Fruit fly (Drosophila melanogaster) whole organism, prepupa: ENCODE results near the gene mRpS18C.

Experiments
- CG10631 ChIP-seq: fragments of 200-800 bp; sonication (Bioruptor generic); optimal IDR thresholded peaks from 2 replicates; lab custom pipeline; 2016; ENCODE audit warnings: missing biosample characterization, missing genetic modification characterization
- CG10669 ChIP-seq: fragments of 200-800 bp; sonication (Bioruptor generic); optimal IDR thresholded peaks from 3 replicates; lab custom pipeline; 2018; ENCODE audit warnings: missing biosample characterization, mild to moderate bottlenecking, missing genetic modification characterization, moderate library complexity
- CG11762 ChIP-seq: fragments of 200-800 bp; sonication (Bioruptor generic); optimal IDR thresholded peaks from 3 replicates; lab custom pipeline; 2016; ENCODE audit warnings: missing biosample characterization, missing genetic modification characterization; ENCODE audit not compliant: insufficient read depth
- CG11902 ChIP-seq: fragments of 200-800 bp; sonication (Bioruptor generic); optimal IDR thresholded peaks from 3 replicates; lab custom pipeline; 2016; ENCODE audit warnings: missing biosample characterization, missing genetic modification characterization
- CG15336 ChIP-seq: fragments of 200-800 bp; sonication (Bioruptor generic); IDR thresholded peaks from 2 replicates; pipeline ENCODE4 v1.3.6; 2022; ENCODE audit warnings: missing biosample characterization, missing genetic modification characterization
- CG16779 ChIP-seq: fragments of 200-800 bp; sonication (Bioruptor generic); optimal IDR thresholded peaks from 3 replicates; lab custom pipeline; 2017; ENCODE audit warnings: missing biosample characterization, mild to moderate bottlenecking, missing genetic modification characterization
- CG31627 ChIP-seq: fragments of 200-800 bp; sonication (Bioruptor generic); optimal IDR thresholded peaks from 3 replicates; lab custom pipeline; 2016; ENCODE audit warnings: missing biosample characterization, missing genetic modification characterization
- CG32006 ChIP-seq: fragments of 200-800 bp; sonication (Bioruptor generic); optimal IDR thresholded peaks from 3 replicates; lab custom pipeline; 2017; ENCODE audit warnings: missing biosample characterization, mild to moderate bottlenecking, missing genetic modification characterization
- CG3919 ChIP-seq: fragments of 200-800 bp; sonication (Bioruptor generic); optimal IDR thresholded peaks from 3 replicates; lab custom pipeline; 2016; ENCODE audit warnings: missing biosample characterization, missing genetic modification characterization
- CG4318 ChIP-seq: fragments of 200-800 bp; sonication (Bioruptor generic); optimal IDR thresholded peaks from 3 replicates; lab custom pipeline; 2017; ENCODE audit warnings: missing biosample characterization, mild to moderate bottlenecking, missing genetic modification characterization
- CG6276 ChIP-seq: fragments of 200-800 bp; sonication (Bioruptor generic); optimal IDR thresholded peaks from 2 replicates; lab custom pipeline; 2017; ENCODE audit warnings: missing biosample characterization, mild to moderate bottlenecking, missing genetic modification characterization
- CG6792 ChIP-seq: fragments of 200-800 bp; sonication (Bioruptor generic); optimal IDR thresholded peaks from 3 replicates; lab custom pipeline; 2016; ENCODE audit warnings: missing biosample characterization, missing genetic modification characterization
- CG6808 ChIP-seq: fragments of 200-800 bp; sonication (Bioruptor generic); optimal IDR thresholded peaks from 3 replicates; lab custom pipeline; 2017; ENCODE audit warnings: missing biosample characterization, missing genetic modification characterization, mild to moderate bottlenecking, moderate library complexity, missing genetic modification reagents
- CG6854 ChIP-seq: fragments of 200-800 bp; sonication (Bioruptor generic); optimal IDR thresholded peaks from 2 replicates; lab custom pipeline; 2017; ENCODE audit warnings: missing biosample characterization, mild to moderate bottlenecking, missing genetic modification characterization
- CG7368 ChIP-seq: fragments of 200-800 bp; sonication (Bioruptor generic); optimal IDR thresholded peaks from 3 replicates; lab custom pipeline; 2016; ENCODE audit warnings: missing biosample characterization, missing genetic modification characterization
- CG8119 ChIP-seq: fragments of 200-800 bp; sonication (Bioruptor generic); IDR thresholded peaks from 3 replicates; pipeline ENCODE4 v1.3.6; 2022; ENCODE audit warnings: missing biosample characterization, missing genetic modification characterization
- CG8319 ChIP-seq: fragments of 200-800 bp; sonication (Bioruptor generic); optimal IDR thresholded peaks from 3 replicates; lab custom pipeline; 2016; ENCODE audit warnings: missing biosample characterization, missing genetic modification characterization
- CG8632 ChIP-seq: fragments of 200-800 bp; sonication (Bioruptor generic); optimal IDR thresholded peaks from 3 replicates; lab custom pipeline; 2016; ENCODE audit warnings: missing biosample characterization, missing genetic modification characterization
- CG9139 ChIP-seq: fragments of 200-800 bp; sonication (Bioruptor generic); optimal IDR thresholded peaks from 3 replicates; lab custom pipeline; 2017; ENCODE audit warnings: missing biosample characterization, mild to moderate bottlenecking, missing genetic modification characterization
- Ets21C ChIP-seq: fragments of 200-800 bp; sonication (Bioruptor generic); optimal IDR thresholded peaks from 3 replicates; lab custom pipeline; 2016; ENCODE audit warnings: missing biosample characterization, missing genetic modification characterization
- Gug ChIP-seq: fragments of 200-800 bp; sonication (Bioruptor generic); IDR thresholded peaks from 2 replicates; pipeline ENCODE4 v1.3.6; 2022; ENCODE audit warnings: missing biosample characterization, missing genetic modification characterization
- Hr38 ChIP-seq: sonication (Bioruptor generic); optimal IDR thresholded peaks from 2 replicates; lab custom pipeline; 2016; ENCODE audit warnings: missing biosample characterization, missing genetic modification characterization
- Hr39 ChIP-seq: fragments of 200-800 bp; sonication (Bioruptor generic); optimal IDR thresholded peaks from 2 replicates; lab custom pipeline; 2016; ENCODE audit warnings: missing biosample characterization, missing genetic modification characterization
- Hr4 ChIP-seq: fragments of 200-800 bp; sonication (Bioruptor generic); optimal IDR thresholded peaks from 3 replicates; lab custom pipeline; 2016; ENCODE audit warnings: missing biosample characterization, missing genetic modification characterization
- Lpt ChIP-seq: fragments of 200-800 bp; sonication (Bioruptor generic); optimal IDR thresholded peaks from 3 replicates; lab custom pipeline; 2016; ENCODE audit warnings: missing biosample characterization, missing genetic modification characterization
- Met ChIP-seq: fragments of 200-800 bp; sonication (Bioruptor generic); optimal IDR thresholded peaks from 3 replicates; lab custom pipeline; 2016; ENCODE audit warnings: missing biosample characterization, missing genetic modification characterization
- OdsH ChIP-seq: fragments of 200-800 bp; sonication (Bioruptor generic); optimal IDR thresholded peaks from 3 replicates; lab custom pipeline; 2016; ENCODE audit warnings: missing biosample characterization, missing genetic modification characterization
- Smox ChIP-seq: fragments of 200-800 bp; sonication (Bioruptor generic); optimal IDR thresholded peaks from 3 replicates; lab custom pipeline; 2016; ENCODE audit warnings: missing biosample characterization, missing genetic modification characterization
- Sox15 ChIP-seq: fragments of 200-800 bp; sonication (Bioruptor generic); optimal IDR thresholded peaks from 3 replicates; lab custom pipeline; 2016; ENCODE audit warnings: missing biosample characterization, missing genetic modification characterization
- acj6 ChIP-seq: fragments of 200-800 bp; sonication (Bioruptor generic); optimal IDR thresholded peaks from 3 replicates; lab custom pipeline; 2016; ENCODE audit warnings: missing biosample characterization, missing genetic modification characterization
- cyc ChIP-seq: fragments of 200-800 bp; sonication (Bioruptor generic); optimal IDR thresholded peaks from 3 replicates; lab custom pipeline; 2016; ENCODE audit warnings: missing biosample characterization, missing genetic modification characterization
- dsx ChIP-seq: fragments of 200-800 bp; optimal IDR thresholded peaks from 3 replicates; lab custom pipeline; 2019; ENCODE audit warnings: missing biosample characterization, mild to moderate bottlenecking, missing genetic modification characterization, moderate library complexity; ENCODE audit not compliant: poor library complexity, severe bottlenecking
- eg ChIP-seq: fragments of 200-800 bp; sonication (Bioruptor generic); IDR thresholded peaks from 3 replicates; pipeline ENCODE4 v1.3.6; 2022; ENCODE audit warnings: missing biosample characterization, missing genetic modification characterization
- esn ChIP-seq: fragments of 200-800 bp; sonication (Bioruptor generic); optimal IDR thresholded peaks from 2 replicates; lab custom pipeline; 2016; ENCODE audit warnings: missing biosample characterization, mild to moderate bottlenecking, missing genetic modification characterization, moderate library complexity
- fd59A ChIP-seq: fragments of 200-800 bp; sonication (Bioruptor generic); optimal IDR thresholded peaks from 2 replicates; lab custom pipeline; 2017; ENCODE audit warnings: missing biosample characterization, mild to moderate bottlenecking, missing genetic modification characterization, missing genetic modification reagents
- fkh ChIP-seq: fragments of 200-800 bp; sonication (Bioruptor generic); optimal IDR thresholded peaks from 3 replicates; lab custom pipeline; 2017; ENCODE audit warnings: missing biosample characterization, mild to moderate bottlenecking, missing genetic modification characterization, moderate library complexity
- lz ChIP-seq: fragments of 200-800 bp; sonication (Bioruptor generic); optimal IDR thresholded peaks from 3 replicates; lab custom pipeline; 2016; ENCODE audit warnings: missing biosample characterization, missing genetic modification characterization
- net ChIP-seq: fragments of 200-800 bp; sonication (Bioruptor generic); optimal IDR thresholded peaks from 3 replicates; lab custom pipeline; 2016; ENCODE audit warnings: missing biosample characterization, missing genetic modification characterization
- pdm3 ChIP-seq: fragments of 200-800 bp; sonication (Bioruptor generic); optimal IDR thresholded peaks from 3 replicates; lab custom pipeline; 2016; ENCODE audit warnings: missing biosample characterization, missing genetic modification characterization
- salr ChIP-seq, 2 experiments: fragments of 200-800 bp; sonication (Bioruptor generic); optimal IDR thresholded peaks; 3 replicates each; lab custom pipeline; 2016 to 2018; ENCODE audit warnings: missing biosample characterization in 2 of 2, missing genetic modification characterization in 2 of 2, mild to moderate bottlenecking in 1 of 2
- spab ChIP-seq: fragments of 200-800 bp; sonication (Bioruptor generic); optimal IDR thresholded peaks from 2 replicates; lab custom pipeline; 2017; ENCODE audit warnings: missing biosample characterization, mild to moderate bottlenecking, missing genetic modification characterization, missing genetic modification reagents
- svp ChIP-seq: fragments of 200-800 bp; sonication (Bioruptor generic); peaks from one replicate; lab custom pipeline; 2016; ENCODE audit warnings: missing biosample characterization, missing genetic modification characterization
- topi ChIP-seq: fragments of 200-800 bp; sonication (Bioruptor generic); optimal IDR thresholded peaks from 3 replicates; lab custom pipeline; 2016; ENCODE audit warnings: missing biosample characterization, missing genetic modification characterization
- vri ChIP-seq: fragments of 200-800 bp; sonication (Bioruptor generic); optimal IDR thresholded peaks from 3 replicates; lab custom pipeline; 2016; ENCODE audit warnings: missing biosample characterization, mild to moderate bottlenecking, missing genetic modification characterization

The mRpS18C gene

dm6 chr3R:30443549-30444133 lies 19.9 kb downstream of the mRpS18C start, which contains the start of gene CG15537:
TSS of gene CG15537 (minus strand) at chr3R:30443599.
- TF ChIP-seq svp (GFP tag; lab: Kevin White, UChicago) (peak; percentile 17), CG9139 (GFP tag; lab: Kevin White, UChicago) (no peak)

- no peak for TF ChIP-seq Lpt
Measured at dm6 chr3R:30444946-30445345, 21.2 kb downstream of the mRpS18C start, which contains the start of gene Osi23. TSS of gene Osi23 (minus strand) at chr3R:30445046.

- no peak for TF ChIP-seq fkh (GFP tag; lab: Kevin White, UChicago)
- TF ChIP-seq svp (GFP tag; lab: Kevin White, UChicago), result peak; percentile 83
- TF ChIP-seq CG31627 (GFP tag; lab: Kevin White, UChicago), result no peak
Measured at dm6 chr3R:30449446-30449845, 25.7 kb downstream of the mRpS18C start.

dm6 chr3R:30450224-30450623 lies 26.4 kb downstream of the mRpS18C start:
- TF ChIP-seq vri (GFP tag; lab: Kevin White, UChicago) (peak; percentile 89), Hr4 (GFP tag; lab: Kevin White, UChicago) (no peak), Ets21C (peak; percentile 2), CG11902 (no peak), CG11762 (peak; percentile 24), salr (GFP tag; optimal IDR thresholded peaks at IDR 0.05; lab: Kevin White, UChicago) (peak in 1 of 2 experiments; percentile 38), Met (GFP tag; lab: Kevin White, UChicago) (no peak), acj6 (GFP tag; lab: Kevin White, UChicago) (peak; percentile 45), fd59A (no peak), CG3919 (peak; percentile 62), net (GFP tag; lab: Kevin White, UChicago) (peak; percentile 52), dsx (GFP tag; lab: Kevin White, UChicago) (peak; percentile 17), CG8319 (GFP tag; lab: Kevin White, UChicago) (no peak), pdm3 (GFP tag; lab: Kevin White, UChicago) (peak; percentile 56), CG4318 (GFP tag; lab: Kevin White, UChicago) (no peak), lz (peak; percentile 37), CG8632 (GFP tag; lab: Kevin White, UChicago) (peak; percentile 57), fkh (GFP tag; lab: Kevin White, UChicago) (peak; percentile 63), CG10669 (GFP tag; lab: Kevin White, UChicago) (peak; percentile 48), CG32006 (GFP tag; lab: Kevin White, UChicago) (no peak), Hr39 (GFP tag; lab: Kevin White, UChicago) (peak; percentile 1), CG15336 (no peak; the same call in 1 of the 2 replicates), CG16779 (tag; lab: Kevin White, UChicago) (peak; percentile 52), cyc (GFP tag; lab: Kevin White, UChicago) (peak; percentile 45), CG31627 (GFP tag; lab: Kevin White, UChicago) (peak; percentile 7), esn (GFP tag; lab: Kevin White, UChicago) (peak; percentile 74), CG8119 (GFP tag; lab: Robert Waterston, UW) (peak; percentile 43; the same call in 2 of the 3 replicates), CG6276 (GFP tag; lab: Kevin White, UChicago) (peak; percentile 36), CG7368 (GFP tag; lab: Kevin White, UChicago) (no peak), Hr38 (GFP tag; lab: Kevin White, UChicago) (peak; percentile 27), CG9139 (GFP tag; lab: Kevin White, UChicago) (peak; percentile 62), Smox (peak; percentile 38), CG10631 (GFP tag; lab: Kevin White, UChicago) (peak; percentile 47), eg (GFP tag; lab: Robert Waterston, UW) (peak; percentile 28; the same call in 1 of the 3 replicates), CG6792 (GFP tag; lab: Kevin White, UChicago) (peak; percentile 71), Lpt (peak; percentile 44), CG6808 (peak; percentile 30), Gug (GFP tag; lab: Robert Waterston, UW) (no peak), CG6854 (GFP tag; lab: Kevin White, UChicago) (peak; percentile 85), spab (peak; percentile 47), topi (GFP tag; lab: Kevin White, UChicago) (peak; percentile 65), OdsH (GFP tag; lab: Kevin White, UChicago) (peak; percentile 36), Sox15 (GFP tag; lab: Kevin White, UChicago) (no peak)
